Fruit fly (Drosophila melanogaster): ENCODE data around the gene CG17600.
A peak's percentile ranks its signal among the peaks of the same experiment; 100 is the strongest.

CG17600 gene

DNA sequence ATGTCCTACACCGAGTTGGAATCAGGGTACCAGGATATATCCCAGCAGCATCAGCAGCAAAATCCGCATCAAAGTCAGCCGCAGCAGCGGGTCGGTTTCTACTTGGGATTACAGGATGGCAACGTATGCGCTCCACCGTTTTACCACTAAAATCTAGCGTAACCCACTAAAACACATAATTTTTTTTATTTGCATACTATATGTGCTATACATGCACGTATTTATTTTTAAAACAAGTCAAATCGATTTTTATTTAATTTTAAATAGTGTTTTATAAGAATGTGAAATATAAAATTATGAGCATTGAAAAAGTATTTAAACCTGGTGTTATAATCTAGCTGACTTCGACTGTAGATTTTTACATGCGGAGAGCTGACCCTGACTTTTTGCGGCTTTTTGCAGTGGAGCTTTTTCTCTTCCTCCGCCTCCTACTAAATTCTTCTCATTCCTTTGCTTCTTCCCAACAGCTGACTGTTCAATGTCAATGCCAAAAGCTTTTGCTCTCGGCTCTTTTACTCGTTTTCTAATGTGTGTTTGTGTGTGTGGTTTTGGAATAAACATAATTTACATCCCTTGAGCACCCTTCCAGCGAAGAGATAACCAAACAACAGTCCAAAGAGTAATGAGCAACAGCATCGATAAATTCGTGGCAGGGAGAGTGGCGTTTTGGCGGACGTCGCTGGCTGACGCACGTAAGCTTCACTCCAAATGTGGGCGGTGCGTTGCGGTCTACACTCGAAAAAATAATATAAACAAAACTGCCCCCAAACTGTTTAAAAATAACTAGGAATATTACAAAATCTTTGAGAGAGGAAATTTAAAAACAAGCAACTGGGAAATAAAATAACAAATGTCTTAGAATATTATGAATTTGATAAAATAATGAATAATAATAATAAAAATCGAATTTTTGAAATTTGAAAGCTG is 27.1 kb upstream of the CG17600 start (continued):
- peak; percentile 51 for TF ChIP-seq nerfin-1 (tag; optimal IDR thresholded peaks at IDR 0.05)
- TF ChIP-seq CG33213 (GFP tag; optimal IDR thresholded peaks at IDR 0.05) = no peak
- no peak for TF ChIP-seq NK7.1 (GFP tag; optimal IDR thresholded peaks at IDR 0.05)
- TF ChIP-seq CG31388 (GFP tag; optimal IDR thresholded peaks at IDR 0.05) = no peak
- no peak for TF ChIP-seq CG4707 (GFP tag; optimal IDR thresholded peaks at IDR 0.05)
- peak in 1 of 2 experiments; percentile 54 for TF ChIP-seq bsh (GFP tag; optimal IDR thresholded peaks at IDR 0.05)
- no peak for TF ChIP-seq CG4282 (GFP tag; optimal IDR thresholded peaks at IDR 0.05)
- no peak for TF ChIP-seq zf30C (GFP tag; optimal IDR thresholded peaks at IDR 0.05)
- 0 out of 3 replicates have a peak, but pooled peaks have one; percentile 14 for TF ChIP-seq zen2 (GFP tag; IDR thresholded peaks at IDR 0.05; ENCODE audit: partially characterized antibody)
- TF ChIP-seq CG4820 (GFP tag; optimal IDR thresholded peaks at IDR 0.05) = no peak
- no peak for TF ChIP-seq lov (optimal IDR thresholded peaks at IDR 0.05)
- TF ChIP-seq lov (GFP tag; IDR thresholded peaks at IDR 0.05) = no peak
- TF ChIP-seq kay (GFP tag; optimal IDR thresholded peaks at IDR 0.05) = no peak
- TF ChIP-seq CG15479 (GFP tag; optimal IDR thresholded peaks at IDR 0.05) = no peak
- no peak for TF ChIP-seq Dad (GFP tag; optimal IDR thresholded peaks at IDR 0.05)
- no peak for TF ChIP-seq otp (GFP tag; IDR thresholded peaks at IDR 0.05)
- no peak for TF ChIP-seq ro (GFP tag; IDR thresholded peaks at IDR 0.05)
- 0 out of 3 replicates have a peak, but pooled peaks have one; percentile 48 for TF ChIP-seq CG34422 (GFP tag; IDR thresholded peaks at IDR 0.05)
- no peak for TF ChIP-seq gsb (GFP tag; IDR thresholded peaks at IDR 0.05)
- TF ChIP-seq Mes4 (GFP tag; optimal IDR thresholded peaks at IDR 0.05) = no peak
- TF ChIP-seq CG4328 (GFP tag; optimal IDR thresholded peaks at IDR 0.05) = no peak
- TF ChIP-seq Aef1 (GFP tag; IDR thresholded peaks at IDR 0.05) = peak; percentile 42; the same call in 1 of the 3 replicates
- TF ChIP-seq yki (optimal IDR thresholded peaks at IDR 0.05) = no peak
- no peak for TF ChIP-seq CG7372 (GFP tag; IDR thresholded peaks at IDR 0.05)
- TF ChIP-seq Nf-YA (GFP tag; IDR thresholded peaks at IDR 0.05) = no peak
- peak; percentile 43 for TF ChIP-seq Dek (tag; optimal IDR thresholded peaks at IDR 0.05)
- TF ChIP-seq odd (GFP tag; optimal IDR thresholded peaks at IDR 0.05) = no peak
- TF ChIP-seq toy (GFP tag; IDR thresholded peaks at IDR 0.05) = no peak
- no peak for TF ChIP-seq CG13424 (tag; optimal IDR thresholded peaks at IDR 0.05)
- no peak for TF ChIP-seq CG3407 (GFP tag; optimal IDR thresholded peaks at IDR 0.05)
- TF ChIP-seq ham (GFP tag; IDR thresholded peaks at IDR 0.05) = no peak
- TF ChIP-seq CG18262 (tag; optimal IDR thresholded peaks at IDR 0.05) = peak; percentile 46
- no peak for TF ChIP-seq CG4854 (GFP tag; optimal IDR thresholded peaks at IDR 0.05)
- no peak for TF ChIP-seq shn (GFP tag; optimal IDR thresholded peaks at IDR 0.05)
- TF ChIP-seq Vsx1 (GFP tag; optimal IDR thresholded peaks at IDR 0.05) = no peak
- TF ChIP-seq CG42726 (GFP tag; IDR thresholded peaks at IDR 0.05; ENCODE audit: partially characterized antibody) = no peak
- TF ChIP-seq vnd (GFP tag; IDR thresholded peaks at IDR 0.05; ENCODE audit: partially characterized antibody) = no peak
- peak; percentile 6 for TF ChIP-seq Xbp1 (GFP tag; optimal IDR thresholded peaks at IDR 0.05)
- TF ChIP-seq YL-1 (GFP tag; optimal IDR thresholded peaks at IDR 0.05) = no peak
- no peak for TF ChIP-seq Kr (GFP tag; optimal IDR thresholded peaks at IDR 0.05)
- TF ChIP-seq Abd-B (GFP tag; optimal IDR thresholded peaks at IDR 0.05) = no peak
- no peak for TF ChIP-seq Six4 (GFP tag; optimal IDR thresholded peaks at IDR 0.05)
- TF ChIP-seq CG2120 (GFP tag; optimal IDR thresholded peaks at IDR 0.05) = peak; percentile 26
- TF ChIP-seq Mad (GFP tag; optimal IDR thresholded peaks at IDR 0.05) = no peak
- no peak for TF ChIP-seq Nf-YB (GFP tag; optimal IDR thresholded peaks at IDR 0.05)
- TF ChIP-seq Sry-β (GFP tag; optimal IDR thresholded peaks at IDR 0.05) = no peak
- no peak for TF ChIP-seq CG7271 (tag; optimal IDR thresholded peaks at IDR 0.05)
- no peak for TF ChIP-seq vfl (GFP tag; optimal IDR thresholded peaks at IDR 0.05)
- no peak for TF ChIP-seq CG10267 (tag; optimal IDR thresholded peaks at IDR 0.05)

All from whole organism, embryonic.